Worm (Caenorhabditis elegans) whole organism, L4 larva: ENCODE data around the gene C17G10.6.
A peak's percentile ranks its signal among the peaks of the same experiment; 100 is the strongest.

ENCODE experiments used
- F37D6.2 ChIP-seq: sonication (generic microtip); optimal IDR thresholded peaks from 2 replicates; lab custom pipeline; 2016; ENCODE audit warnings: mild to moderate bottlenecking, missing genetic modification characterization, missing compliant biosample characterization
- F44E2.7 ChIP-seq: fragments of 200-800 bp; sonication (Bioruptor generic); IDR thresholded peaks from 2 replicates; pipeline ENCODE4 v2.1.2; 2022; ENCODE audit warnings: missing genetic modification characterization, missing compliant biosample characterization
- R02D3.7 ChIP-seq: fragments of 150-350 bp; sonication (generic microtip); optimal IDR thresholded peaks from 3 replicates; lab custom pipeline; 2014; ENCODE audit warnings: missing biosample characterization, missing genetic modification characterization
- T26A8.4 ChIP-seq: fragments of 200-800 bp; sonication (Bioruptor generic); IDR thresholded peaks from 2 replicates; pipeline ENCODE4 v1.3.6; 2022; ENCODE audit warnings: missing genetic modification characterization, missing compliant biosample characterization
- Y105C5A.15 ChIP-seq: fragments of 200-800 bp; sonication (Bioruptor generic); IDR thresholded peaks from 2 replicates; pipeline ENCODE4 v1.3.6; 2022; ENCODE audit warnings: missing genetic modification characterization, missing compliant biosample characterization
- Y75B8A.6 ChIP-seq: fragments of 200-800 bp; sonication (Bioruptor generic); IDR thresholded peaks from 2 replicates; pipeline ENCODE4 v1.3.6; 2022; ENCODE audit warnings: missing genetic modification reagents, missing genetic modification characterization, missing compliant biosample characterization
- ZK337.2 ChIP-seq: fragments of 200-800 bp; sonication (Bioruptor generic); IDR thresholded peaks from 2 replicates; pipeline ENCODE4 v1.3.6; 2022; ENCODE audit warnings: missing genetic modification reagents, missing genetic modification characterization, missing compliant biosample characterization
- ZK546.5 ChIP-seq, 2 experiments: sonication (generic microtip); optimal IDR thresholded peaks; 2 replicates each; lab custom pipeline; 2017; ENCODE audit warnings: missing biosample characterization in 2 of 2, missing genetic modification characterization in 2 of 2
- aha-1 ChIP-seq: fragments of 150-350 bp; peaks from one replicate; lab custom pipeline; 2014; ENCODE audit warnings: missing biosample characterization, missing genetic modification characterization
- aly-2 ChIP-seq: sonication (generic microtip); optimal IDR thresholded peaks from 2 replicates; lab custom pipeline; 2018; ENCODE audit warnings: missing biosample characterization, missing genetic modification characterization
- ceh-20 ChIP-seq: fragments of 200-800 bp; sonication (Bioruptor generic); IDR thresholded peaks from 2 replicates; pipeline ENCODE4 v1.3.6; 2022; ENCODE audit warnings: missing genetic modification reagents, missing genetic modification characterization, missing compliant biosample characterization
- ceh-28 ChIP-seq: fragments of 150-350 bp; optimal IDR thresholded peaks from 2 replicates; lab custom pipeline; 2014; ENCODE audit warnings: missing biosample characterization, missing genetic modification reagents, missing genetic modification characterization
- ceh-44 ChIP-seq: fragments of 200-800 bp; sonication (Bioruptor generic); IDR thresholded peaks from 2 replicates; pipeline ENCODE4 v1.3.6; 2022; ENCODE audit warnings: missing genetic modification reagents, missing genetic modification characterization, missing compliant biosample characterization
- ceh-62 ChIP-seq: sonication (generic microtip); optimal IDR thresholded peaks from 2 replicates; lab custom pipeline; 2017; ENCODE audit warnings: missing biosample characterization, missing genetic modification characterization
- ceh-82 ChIP-seq: sonication (generic microtip); optimal IDR thresholded peaks from 2 replicates; lab custom pipeline; 2017; ENCODE audit warnings: missing biosample characterization, missing genetic modification characterization
- ctbp-1 ChIP-seq: fragments of 200-800 bp; sonication (Bioruptor generic); IDR thresholded peaks from 2 replicates; pipeline ENCODE4 v1.3.6; 2022; ENCODE audit warnings: missing genetic modification reagents, missing genetic modification characterization, missing compliant biosample characterization
- daf-12 ChIP-seq: fragments of 150-350 bp; optimal IDR thresholded peaks from 2 replicates; lab custom pipeline; 2014; ENCODE audit warnings: missing biosample characterization, missing genetic modification reagents, missing genetic modification characterization
- daf-16 ChIP-seq, 3 experiments: sonication (generic microtip); optimal IDR thresholded peaks; 2 replicates each; lab custom pipeline; 2016 to 2017; ENCODE audit warnings: missing genetic modification characterization in 3 of 3, missing genetic modification reagents in 3 of 3, mild to moderate bottlenecking in 2 of 3, missing compliant biosample characterization in 2 of 3, missing biosample characterization in 1 of 3, moderate library complexity in 1 of 3
- dmd-6 ChIP-seq: fragments of 200-800 bp; sonication (Bioruptor generic); IDR thresholded peaks from 2 replicates; pipeline ENCODE4 v1.3.6; 2022; ENCODE audit warnings: missing genetic modification reagents, missing genetic modification characterization, missing compliant biosample characterization
- dmd-8 ChIP-seq: fragments of 200-800 bp; sonication (Bioruptor generic); IDR thresholded peaks from 2 replicates; pipeline ENCODE4 v1.3.6; 2022; ENCODE audit warnings: missing genetic modification characterization, missing compliant biosample characterization
- duxl-1 ChIP-seq: sonication (generic microtip); optimal IDR thresholded peaks from 2 replicates; lab custom pipeline; 2016; ENCODE audit warnings: mild to moderate bottlenecking, missing genetic modification characterization, moderate library complexity, missing compliant biosample characterization; ENCODE audit not compliant: poor library complexity
- egl-27 ChIP-seq: sonication (generic microtip); optimal IDR thresholded peaks from 3 replicates; lab custom pipeline; 2017; ENCODE audit warnings: missing biosample characterization, missing genetic modification reagents, missing genetic modification characterization
- egl-43 ChIP-seq: fragments of 200-800 bp; sonication (Bioruptor generic); IDR thresholded peaks from 2 replicates; pipeline ENCODE4 v1.3.6; 2022; ENCODE audit warnings: missing genetic modification reagents, missing genetic modification characterization, missing compliant biosample characterization
- hlh-11 ChIP-seq: fragments of 200-800 bp; sonication (Bioruptor generic); optimal IDR thresholded peaks from 2 replicates; lab custom pipeline; 2018; ENCODE audit warnings: mild to moderate bottlenecking, missing genetic modification characterization, missing compliant biosample characterization
- hmg-1.1 ChIP-seq: fragments of 200-800 bp; sonication (Bioruptor generic); IDR thresholded peaks from 2 replicates; pipeline ENCODE4 v1.3.6; 2022; ENCODE audit warnings: missing genetic modification reagents, missing genetic modification characterization, missing compliant biosample characterization
- lin-15B ChIP-seq: fragments of 150-350 bp; sonication (generic microtip); optimal IDR thresholded peaks from 3 replicates; lab custom pipeline; 2014; ENCODE audit warnings: missing biosample characterization, missing genetic modification characterization
- lin-29 ChIP-seq: fragments of 200-800 bp; sonication (Bioruptor generic); IDR thresholded peaks from 2 replicates; pipeline ENCODE4 v1.3.6; 2022; ENCODE audit warnings: missing genetic modification reagents, missing genetic modification characterization, missing compliant biosample characterization
- lin-38 ChIP-seq: fragments of 200-800 bp; sonication (Bioruptor generic); IDR thresholded peaks from 2 replicates; pipeline ENCODE4 v1.3.6; 2022; ENCODE audit warnings: missing genetic modification reagents, missing genetic modification characterization, missing compliant biosample characterization
- lir-3 ChIP-seq: sonication (generic microtip); optimal IDR thresholded peaks from 2 replicates; lab custom pipeline; 2016; ENCODE audit warnings: mild to moderate bottlenecking, missing genetic modification characterization, missing compliant biosample characterization
- madf-5 ChIP-seq, 2 experiments: fragments of 200-800 bp; sonication (Bioruptor generic); IDR thresholded peaks; 2 replicates each; pipeline ENCODE4 v1.3.6; 2022; ENCODE audit warnings: missing compliant biosample characterization in 2 of 2, missing genetic modification characterization in 2 of 2
- mdl-1 ChIP-seq, 2 experiments: fragments of 150-350 bp in 1 of 2; sonication (generic microtip) in 1 of 2; optimal IDR thresholded peaks; 2 replicates each; lab custom pipeline; 2014 to 2017; ENCODE audit warnings: missing biosample characterization in 2 of 2, missing genetic modification characterization in 2 of 2
- mxl-3 ChIP-seq: fragments of 200-800 bp; sonication (Bioruptor generic); optimal IDR thresholded peaks from 2 replicates; lab custom pipeline; 2018; ENCODE audit warnings: mild to moderate bottlenecking, missing genetic modification characterization, missing compliant biosample characterization
- nhr-11 ChIP-seq: fragments of 150-350 bp; optimal IDR thresholded peaks from 2 replicates; lab custom pipeline; 2014; ENCODE audit warnings: missing biosample characterization, missing genetic modification characterization
- nhr-111 ChIP-seq: fragments of 200-800 bp; sonication (Bioruptor generic); optimal IDR thresholded peaks from 2 replicates; lab custom pipeline; 2018; ENCODE audit warnings: mild to moderate bottlenecking, missing genetic modification characterization, missing compliant biosample characterization
- nhr-237 ChIP-seq: sonication (generic microtip); optimal IDR thresholded peaks from 2 replicates; lab custom pipeline; 2017; ENCODE audit warnings: missing biosample characterization, missing genetic modification characterization
- nhr-41 ChIP-seq: fragments of 200-800 bp; sonication (Bioruptor generic); IDR thresholded peaks from 2 replicates; pipeline ENCODE4 v1.3.6; 2022; ENCODE audit warnings: missing genetic modification reagents, missing genetic modification characterization, missing compliant biosample characterization
- nhr-42 ChIP-seq: fragments of 200-800 bp; sonication (Bioruptor generic); IDR thresholded peaks from 2 replicates; pipeline ENCODE4 v1.3.6; 2022; ENCODE audit warnings: missing genetic modification characterization, missing compliant biosample characterization
- nhr-76 ChIP-seq: fragments of 150-350 bp; optimal IDR thresholded peaks from 2 replicates; lab custom pipeline; 2014; ENCODE audit warnings: missing biosample characterization, missing genetic modification characterization
- nhr-77 ChIP-seq: fragments of 150-350 bp; optimal IDR thresholded peaks from 2 replicates; lab custom pipeline; 2014; ENCODE audit warnings: missing biosample characterization, missing genetic modification characterization
- pha-4 ChIP-seq, 2 experiments: fragments of 150-350 bp in 1 of 2; fragments of 200-800 bp in 1 of 2; sonication (Bioruptor generic) in 1 of 2; IDR thresholded peaks in 1 of 2; optimal IDR thresholded peaks in 1 of 2; 2 replicates each; pipeline versions ENCODE4 v1.3.6 to Lab custom; 2014 to 2022; ENCODE audit warnings: missing genetic modification characterization in 2 of 2, missing genetic modification reagents in 2 of 2, missing biosample characterization in 1 of 2, missing compliant biosample characterization in 1 of 2
- php-3 ChIP-seq: fragments of 200-800 bp; sonication (Bioruptor generic); IDR thresholded peaks from 2 replicates; pipeline ENCODE4 v1.3.6; 2022; ENCODE audit warnings: missing genetic modification reagents, missing genetic modification characterization, missing compliant biosample characterization
- saeg-2 ChIP-seq: fragments of 200-800 bp; sonication (Bioruptor generic); IDR thresholded peaks from 2 replicates; pipeline ENCODE4 v1.3.6; 2022; ENCODE audit warnings: missing genetic modification reagents, missing genetic modification characterization, missing compliant biosample characterization
- snpc-1.2 ChIP-seq: fragments of 200-800 bp; sonication (Bioruptor generic); IDR thresholded peaks from 2 replicates; pipeline ENCODE4 v1.3.6; 2022; ENCODE audit warnings: missing genetic modification reagents, missing genetic modification characterization, missing compliant biosample characterization
- snpc-4 ChIP-seq: fragments of 150-350 bp; optimal IDR thresholded peaks from 2 replicates; lab custom pipeline; 2014; ENCODE audit warnings: missing biosample characterization, missing genetic modification characterization
- spr-1 ChIP-seq: sonication (generic microtip); optimal IDR thresholded peaks from 2 replicates; lab custom pipeline; 2016; ENCODE audit warnings: mild to moderate bottlenecking, missing genetic modification characterization, missing compliant biosample characterization
- tra-1 ChIP-seq: fragments of 200-800 bp; sonication (Bioruptor generic); IDR thresholded peaks from 2 replicates; pipeline ENCODE4 v1.3.6; 2022; ENCODE audit warnings: missing genetic modification reagents, missing genetic modification characterization, missing compliant biosample characterization
- unc-130 ChIP-seq: sonication (generic microtip); optimal IDR thresholded peaks from 2 replicates; lab custom pipeline; 2016; ENCODE audit warnings: missing genetic modification reagents, missing genetic modification characterization, missing compliant biosample characterization
- zag-1 ChIP-seq: fragments of 150-350 bp; optimal IDR thresholded peaks from 2 replicates; lab custom pipeline; 2014; ENCODE audit warnings: missing biosample characterization, missing genetic modification characterization
- zip-11 ChIP-seq: fragments of 200-800 bp; sonication (Bioruptor generic); IDR thresholded peaks from 2 replicates; pipeline ENCODE4 v1.3.6; 2022; ENCODE audit warnings: missing genetic modification characterization, missing compliant biosample characterization
- zip-2 ChIP-seq: fragments of 150-350 bp; optimal IDR thresholded peaks from 2 replicates; lab custom pipeline; 2014; ENCODE audit warnings: missing biosample characterization, missing genetic modification characterization
- ztf-11 ChIP-seq: fragments of 150-350 bp; optimal IDR thresholded peaks from 2 replicates; lab custom pipeline; 2014; ENCODE audit warnings: missing biosample characterization, missing genetic modification characterization

C17G10.6 gene

DNA sequence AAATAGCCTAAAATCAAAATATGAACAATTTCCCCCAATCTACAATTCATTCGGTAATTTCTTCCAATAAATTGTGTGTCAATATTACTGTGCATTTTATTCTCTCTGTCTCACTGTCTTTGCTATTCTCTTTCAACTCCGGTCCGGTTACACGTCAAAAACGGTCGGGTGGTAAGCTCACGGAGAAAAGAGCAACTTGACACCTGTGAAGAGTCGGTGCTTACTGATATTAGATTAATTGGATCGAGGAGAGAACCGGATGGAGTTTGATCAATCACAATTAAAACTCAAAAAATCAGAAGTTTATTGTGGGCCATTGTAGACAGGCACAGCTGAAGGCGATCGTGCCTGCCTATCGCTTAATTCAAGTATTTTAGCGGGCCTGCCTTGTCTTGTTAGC lies 28.2 kb downstream of the C17G10.6 start (continued):
- TF ChIP-seq madf-5 (GFP tag; IDR thresholded peaks at IDR 0.05; lab: Robert Waterston, UW) (no peak), ZK337.2 (GFP tag; lab: Robert Waterston, UW) (no peak), hmg-1.1 (no peak), php-3 (GFP tag; lab: Robert Waterston, UW) (no peak), R02D3.7 (no peak), zag-1 (no peak), F37D6.2 (no peak), tra-1 (peak; percentile 21; the same call in 1 of the 2 replicates), ZK546.5 (tag; optimal IDR thresholded peaks at IDR 0.05; lab: Kevin White, UChicago) (no peak), zip-11 (GFP tag; lab: Robert Waterston, UW) (no peak), mdl-1 (tag; optimal IDR thresholded peaks at IDR 0.05; lab: Kevin White, UChicago) (no peak), F44E2.7 (GFP tag; lab: Robert Waterston, UW) (no peak), mxl-3 (GFP tag; lab: Kevin White, UChicago) (no peak), ceh-28 (no peak), zip-2 (tag; lab: Kevin White, UChicago) (peak; percentile 3), daf-16 (GFP tag; optimal IDR thresholded peaks at IDR 0.05; lab: Kevin White, UChicago) (peak in 1 of 2 experiments; percentile 24), daf-16 (tag; optimal IDR thresholded peaks at IDR 0.05; lab: Kevin White, UChicago) (no peak), spr-1 (no peak), ceh-20 (no peak), lin-15B (tag; lab: Kevin White, UChicago) (no peak), nhr-77 (tag; lab: Kevin White, UChicago) (no peak), egl-27 (no peak), ceh-62 (tag; lab: Kevin White, UChicago) (no peak), unc-130 (GFP tag; lab: Kevin White, UChicago) (no peak), nhr-111 (GFP tag; lab: Kevin White, UChicago) (no peak), snpc-1.2 (GFP tag; lab: Robert Waterston, UW) (no peak), lir-3 (no peak), saeg-2 (GFP tag; lab: Robert Waterston, UW) (no peak), ctbp-1 (0 out of 2 replicates have a peak, but pooled peaks have one; percentile 15), lin-38 (GFP tag; lab: Robert Waterston, UW) (peak; percentile 28), lin-29 (GFP tag; lab: Robert Waterston, UW) (no peak), T26A8.4 (peak; percentile 60; the same call in 1 of the 2 replicates), nhr-237 (tag; lab: Kevin White, UChicago) (no peak), daf-12 (no peak), nhr-41 (GFP tag; lab: Robert Waterston, UW) (no peak), nhr-76 (tag; lab: Kevin White, UChicago) (no peak), aha-1 (tag; lab: Kevin White, UChicago) (peak; percentile 56), dmd-8 (GFP tag; lab: Robert Waterston, UW) (no peak), dmd-6 (peak; percentile 38), pha-4 (GFP tag; IDR thresholded peaks at IDR 0.05; lab: Robert Waterston, UW) (no peak), pha-4 (tag; optimal IDR thresholded peaks at IDR 0.05; lab: Kevin White, UChicago) (no peak), duxl-1 (no peak), snpc-4 (tag; lab: Kevin White, UChicago) (no peak), Y75B8A.6 (GFP tag; lab: Robert Waterston, UW) (0 out of 2 replicates have a peak, but pooled peaks have one; percentile 24), nhr-11 (no peak), ceh-44 (GFP tag; lab: Robert Waterston, UW) (no peak), aly-2 (tag; lab: Kevin White, UChicago) (no peak), hlh-11 (no peak), egl-43 (GFP tag; lab: Robert Waterston, UW) (no peak), nhr-42 (no peak), Y105C5A.15 (GFP tag; lab: Robert Waterston, UW) (0 out of 2 replicates have a peak, but pooled peaks have one; percentile 32), ztf-11 (tag; lab: Kevin White, UChicago) (no peak), ceh-82 (tag; lab: Kevin White, UChicago) (no peak)
